Worm (Caenorhabditis elegans): Measurements from ENCODE around the gene Y76B12C.9.

ce11 chrIV:2053591-2053990 lies 16.7 kb upstream of the Y76B12C.9 start:
- peak in 1 of 3 experiments; percentile 24 for TF ChIP-seq ceh-82 (tag; optimal IDR thresholded peaks at IDR 0.05)
- TF ChIP-seq mdl-1 (tag; optimal IDR thresholded peaks at IDR 0.05) = no peak
- TF ChIP-seq egl-13 (tag; optimal IDR thresholded peaks at IDR 0.05) = no peak

Measured in whole organism, L1 larva.